Worm (Caenorhabditis elegans) whole organism, L3 larva: Measurements from ENCODE around the gene Y17G9A.2.

Experiments used
- R02D3.7 ChIP-seq: fragments of 150-350 bp; optimal IDR thresholded peaks from 2 replicates; lab custom pipeline; 2014; ENCODE audit warnings: missing biosample characterization, missing genetic modification characterization
- ZK546.5 ChIP-seq: sonication (generic microtip); optimal IDR thresholded peaks from 2 replicates; lab custom pipeline; 2017; ENCODE audit warnings: missing biosample characterization, missing genetic modification characterization
- aly-2 ChIP-seq: fragments of 150-350 bp; optimal IDR thresholded peaks from 2 replicates; lab custom pipeline; 2014; ENCODE audit warnings: missing biosample characterization, missing genetic modification characterization
- ama-1 ChIP-seq: fragments of 150-350 bp; optimal IDR thresholded peaks from 2 replicates; lab custom pipeline; 2018
- elt-3 ChIP-seq, 3 experiments: fragments of 150-350 bp in 1 of 3; sonication (generic microtip) in 2 of 3; optimal IDR thresholded peaks; 2 replicates in 2 of 3; 4 replicates in 1 of 3; lab custom pipeline; 2014 to 2017; ENCODE audit warnings: missing biosample characterization in 3 of 3, missing genetic modification characterization in 3 of 3
- hmg-11 ChIP-seq: sonication (generic microtip); optimal IDR thresholded peaks from 2 replicates; lab custom pipeline; 2016; ENCODE audit warnings: missing genetic modification characterization, missing compliant biosample characterization
- lin-39 ChIP-seq: fragments of 150-350 bp; optimal IDR thresholded peaks from 2 replicates; lab custom pipeline; 2018; ENCODE audit warnings: missing biosample characterization, missing genetic modification reagents, missing genetic modification characterization
- nhr-67 ChIP-seq: fragments of 150-350 bp; optimal IDR thresholded peaks from 2 replicates; lab custom pipeline; 2014; ENCODE audit warnings: missing biosample characterization, missing genetic modification characterization
- nhr-76 ChIP-seq: fragments of 150-350 bp; sonication (generic microtip); optimal IDR thresholded peaks from 5 replicates; lab custom pipeline; 2014; ENCODE audit warnings: missing biosample characterization, missing genetic modification characterization
- pha-4 ChIP-seq: fragments of 150-350 bp; optimal IDR thresholded peaks from 2 replicates; lab custom pipeline; 2014; ENCODE audit warnings: missing biosample characterization, missing genetic modification reagents, missing genetic modification characterization

ce11 chrIV:4842030-4842429 is 14.1 kb downstream of the Y17G9A.2 start:
- TF ChIP-seq nhr-76 (no peak), ama-1 (lab: Kevin White, UChicago) (no peak), ZK546.5 (tag; lab: Kevin White, UChicago) (no peak), pha-4 (tag; lab: Kevin White, UChicago) (no peak), aly-2 (tag; lab: Kevin White, UChicago) (no peak), nhr-67 (tag; lab: Kevin White, UChicago) (no peak), lin-39 (no peak), R02D3.7 (tag; lab: Kevin White, UChicago) (no peak), elt-3 (tag; optimal IDR thresholded peaks at IDR 0.05; lab: Kevin White, UChicago) (no peak), hmg-11 (no peak)
